Worm (Caenorhabditis elegans): ENCODE results near the gene E02H4.8.

E02H4.8 gene

ce11 chrX:14214520-14215023 is 48.8 kb downstream of the E02H4.8 start, which contains the start of gene K06G5.1 (continued):
- TF ChIP-seq unc-130 (GFP tag; optimal IDR thresholded peaks at IDR 0.05): no peak
- TF ChIP-seq F10B5.3 (tag; optimal IDR thresholded peaks at IDR 0.05): no peak
- no peak for TF ChIP-seq aly-2 (tag; optimal IDR thresholded peaks at IDR 0.05)
- peak; percentile 55 for TF ChIP-seq nhr-102 (tag; optimal IDR thresholded peaks at IDR 0.05)
- no peak for TF ChIP-seq ceh-28 (tag; optimal IDR thresholded peaks at IDR 0.05)
- no peak for TF ChIP-seq ceh-44 (GFP tag; IDR thresholded peaks at IDR 0.05)
- no peak for TF ChIP-seq T20F7.1 (GFP tag; optimal IDR thresholded peaks at IDR 0.05)
- TF ChIP-seq R02D3.7 (tag; optimal IDR thresholded peaks at IDR 0.05): no peak
- no peak for TF ChIP-seq ama-1 (optimal IDR thresholded peaks at IDR 0.05)
- no peak for TF ChIP-seq gei-8 (GFP tag; optimal IDR thresholded peaks at IDR 0.05)
- TF ChIP-seq nhr-42 (GFP tag; IDR thresholded peaks at IDR 0.05): 0 out of 2 replicates have a peak, but pooled peaks have one; percentile 18
- TF ChIP-seq daf-8 (GFP tag; IDR thresholded peaks at IDR 0.05): no peak
- no peak for TF ChIP-seq ceh-82 (tag; optimal IDR thresholded peaks at IDR 0.05)
- no peak for TF ChIP-seq ztf-11 (tag; optimal IDR thresholded peaks at IDR 0.05)
- TF ChIP-seq hmg-1.1 (GFP tag; IDR thresholded peaks at IDR 0.05): no peak
- no peak for TF ChIP-seq Y105C5A.15 (GFP tag; IDR thresholded peaks at IDR 0.05)
- TF ChIP-seq vab-7 (GFP tag; IDR thresholded peaks at IDR 0.05): no peak
- no peak for TF ChIP-seq lim-7 (GFP tag; IDR thresholded peaks at IDR 0.05)
- no peak for TF ChIP-seq daf-12 (tag; optimal IDR thresholded peaks at IDR 0.05)
- TF ChIP-seq jun-1 (tag; optimal IDR thresholded peaks at IDR 0.05): no peak
- TF ChIP-seq Y75B8A.6 (GFP tag; IDR thresholded peaks at IDR 0.05): no peak
- no peak for TF ChIP-seq duxl-1 (tag; optimal IDR thresholded peaks at IDR 0.05; ENCODE audit: poor library complexity)
- no peak for TF ChIP-seq Y48G9A.11 (GFP tag; IDR thresholded peaks at IDR 0.05)
- no peak for TF ChIP-seq sdz-12 (GFP tag; optimal IDR thresholded peaks at IDR 0.05)
- TF ChIP-seq mes-2 (tag; optimal IDR thresholded peaks at IDR 0.05; ENCODE audit: poor library complexity, severe bottlenecking): no peak
- TF ChIP-seq dve-1 (tag; optimal IDR thresholded peaks at IDR 0.05; ENCODE audit: insufficient read depth): peak; percentile 88
- no peak for TF ChIP-seq zfp-2 (tag; optimal IDR thresholded peaks at IDR 0.05)

- TF ChIP-seq tra-1 (GFP tag; IDR thresholded peaks at IDR 0.05) (no peak), sdz-12 (GFP tag; optimal IDR thresholded peaks at IDR 0.05) (no peak), pqm-1 (tag; optimal IDR thresholded peaks at IDR 0.05) (no peak), daf-16 (GFP tag; optimal IDR thresholded peaks at IDR 0.05) (no peak), daf-16 (tag; optimal IDR thresholded peaks at IDR 0.05) (peak; percentile 61), mep-1 (tag; optimal IDR thresholded peaks at IDR 0.05) (no peak), egl-27 (tag; optimal IDR thresholded peaks at IDR 0.05) (no peak), zfp-2 (tag; optimal IDR thresholded peaks at IDR 0.05) (no peak), nhr-25 (tag; optimal IDR thresholded peaks at IDR 0.05; ENCODE audit: borderline replicate concordance, insufficient read depth) (no peak), ceh-44 (GFP tag; IDR thresholded peaks at IDR 0.05) (no peak), lin-15B (tag; optimal IDR thresholded peaks at IDR 0.05) (no peak), fos-1 (tag; optimal IDR thresholded peaks at IDR 0.05) (no peak), F37D6.2 (tag; optimal IDR thresholded peaks at IDR 0.05) (no peak), Y5F2A.4 (GFP tag; optimal IDR thresholded peaks at IDR 0.05) (no peak), tag-97 (GFP tag; IDR thresholded peaks at IDR 0.05) (no peak), fkh-10 (GFP tag; optimal IDR thresholded peaks at IDR 0.05) (no peak), unc-62 (GFP tag; optimal IDR thresholded peaks at IDR 0.05 in 1 of 2) (peak in 1 of 2 experiments; percentile 47), unc-62 (tag; optimal IDR thresholded peaks at IDR 0.05) (no peak), dve-1 (tag; optimal IDR thresholded peaks at IDR 0.05; ENCODE audit: insufficient read depth) (peak; percentile 26), daf-12 (tag; optimal IDR thresholded peaks at IDR 0.05) (no peak), lin-13 (GFP tag; optimal IDR thresholded peaks at IDR 0.05) (no peak), duxl-1 (tag; optimal IDR thresholded peaks at IDR 0.05; ENCODE audit: poor library complexity) (no peak), php-3 (GFP tag; IDR thresholded peaks at IDR 0.05) (peak; percentile 85), zip-11 (GFP tag; IDR thresholded peaks at IDR 0.05) (no peak), mxl-2 (GFP tag; conservative IDR thresholded peaks at IDR 0.05) (no peak), ceh-32 (tag; optimal IDR thresholded peaks at IDR 0.05; ENCODE audit: poor library complexity) (no peak), ceh-62 (tag; optimal IDR thresholded peaks at IDR 0.05) (no peak), F26F4.8 (GFP tag; conservative IDR thresholded peaks at IDR 0.05) (no peak), nhr-28 (tag; optimal IDR thresholded peaks at IDR 0.05) (peak; percentile 85), snpc-4 (tag; optimal IDR thresholded peaks at IDR 0.05) (no peak), lsy-2 (tag; optimal IDR thresholded peaks at IDR 0.05) (no peak)
Observed at ce11 chrX:14213314-14213713, 50.1 kb downstream of the E02H4.8 start.

Measured in whole organism, L4 larva.